Worm (Caenorhabditis elegans): ENCODE results near the gene C54C6.11.

DNA sequence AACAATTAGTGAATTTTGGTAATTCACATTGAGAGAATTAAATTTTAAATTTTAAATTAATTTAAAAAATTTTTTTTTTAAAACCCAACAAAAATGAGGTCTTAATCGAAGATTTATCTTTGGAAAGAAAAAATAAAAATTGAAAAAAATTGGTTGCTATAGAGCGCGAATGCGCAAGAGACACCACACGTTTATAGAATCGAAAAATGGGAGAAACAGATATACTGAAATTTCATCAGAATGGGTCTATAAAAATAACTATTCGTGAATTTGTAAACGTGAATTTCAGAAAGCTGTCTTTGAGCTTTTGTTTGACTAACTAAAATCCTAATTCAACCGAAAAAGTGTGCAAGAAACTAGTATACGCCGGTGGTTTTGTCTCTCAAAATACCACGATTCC is 7.7 kb upstream of the C54C6.11 start:
- TF ChIP-seq unc-39 (tag; optimal IDR thresholded peaks at IDR 0.05) (no peak), snpc-4 (tag; optimal IDR thresholded peaks at IDR 0.05) (no peak), lsy-2 (tag; optimal IDR thresholded peaks at IDR 0.05) (peak; percentile 64), unc-62 (GFP tag; optimal IDR thresholded peaks at IDR 0.05) (no peak), nhr-76 (tag; optimal IDR thresholded peaks at IDR 0.05) (no peak), mep-1 (tag; optimal IDR thresholded peaks at IDR 0.05) (peak; percentile 6), drap-1 (GFP tag; optimal IDR thresholded peaks at IDR 0.05) (no peak), zip-8 (tag; optimal IDR thresholded peaks at IDR 0.05) (no peak), lin-13 (tag; optimal IDR thresholded peaks at IDR 0.05) (no peak), nhr-12 (tag; optimal IDR thresholded peaks at IDR 0.05) (no peak)

All from whole organism, mixed stage, embryonic.